Fruit fly (Drosophila melanogaster): ENCODE data around the gene CG34251.

The CG34251 gene

dm6 chr3L:17644906-17645244, 26.5 kb upstream of the CG34251 start, which contains the start of gene Pep (continued):
- no peak for TF ChIP-seq CG9139 (GFP tag; optimal IDR thresholded peaks at IDR 0.05)
- TF ChIP-seq spab (GFP tag; optimal IDR thresholded peaks at IDR 0.05) = no peak
- peak; percentile 50 for TF ChIP-seq lz (GFP tag; optimal IDR thresholded peaks at IDR 0.05)
- TF ChIP-seq CG8632 (GFP tag; optimal IDR thresholded peaks at IDR 0.05) = no peak
- TF ChIP-seq CG8119 (GFP tag; IDR thresholded peaks at IDR 0.05) = peak; percentile 18; the same call in 1 of the 3 replicates
- no peak for TF ChIP-seq CG11902 (GFP tag; optimal IDR thresholded peaks at IDR 0.05)
- TF ChIP-seq CG6276 (GFP tag; optimal IDR thresholded peaks at IDR 0.05) = no peak
- TF ChIP-seq Ets21C (GFP tag; optimal IDR thresholded peaks at IDR 0.05) = no peak
- peak; percentile 19 for TF ChIP-seq CG31627 (GFP tag; optimal IDR thresholded peaks at IDR 0.05)
- TF ChIP-seq CG10631 (GFP tag; optimal IDR thresholded peaks at IDR 0.05) = peak; percentile 5
- peak; percentile 51 for TF ChIP-seq vri (GFP tag; optimal IDR thresholded peaks at IDR 0.05)
- no peak for TF ChIP-seq acj6 (GFP tag; optimal IDR thresholded peaks at IDR 0.05)
- TF ChIP-seq Eip78C (GFP tag) = peak; percentile 81
- TF ChIP-seq Smox (GFP tag; optimal IDR thresholded peaks at IDR 0.05) = no peak
- no peak for TF ChIP-seq Gug (GFP tag; IDR thresholded peaks at IDR 0.05)
- no peak for TF ChIP-seq Hr38 (GFP tag; optimal IDR thresholded peaks at IDR 0.05)
- TF ChIP-seq CG6808 (GFP tag; optimal IDR thresholded peaks at IDR 0.05) = no peak
- peak; percentile 24 for TF ChIP-seq CG3032 (tag; optimal IDR thresholded peaks at IDR 0.05)
- TF ChIP-seq Eip75B (GFP tag; optimal IDR thresholded peaks at IDR 0.05) = peak; percentile 52
- no peak for TF ChIP-seq CG8319 (GFP tag; optimal IDR thresholded peaks at IDR 0.05)
- no peak for TF ChIP-seq Eip93F (GFP tag; optimal IDR thresholded peaks at IDR 0.05)
- no peak for TF ChIP-seq CG7368 (GFP tag; optimal IDR thresholded peaks at IDR 0.05)
- TF ChIP-seq Blimp-1 (GFP tag; optimal IDR thresholded peaks at IDR 0.05) = no peak
- peak; percentile 36 for TF ChIP-seq Sox102F (GFP tag; optimal IDR thresholded peaks at IDR 0.05)

dm6 chr3L:17646637-17647036, 24.8 kb upstream of the CG34251 start, which contains the start of gene CG43085:
TSS of gene CG43085 (minus strand) at chr3L:17646737.
- TF ChIP-seq Eip75B (GFP tag; optimal IDR thresholded peaks at IDR 0.05) = no peak
- no peak for TF ChIP-seq Sox14 (GFP tag; optimal IDR thresholded peaks at IDR 0.05)
- TF ChIP-seq CG1621 (tag; optimal IDR thresholded peaks at IDR 0.05) = no peak
- no peak for TF ChIP-seq CG32006 (GFP tag; optimal IDR thresholded peaks at IDR 0.05)
- no peak for TF ChIP-seq OdsH (GFP tag; optimal IDR thresholded peaks at IDR 0.05)
- TF ChIP-seq CG34406 (GFP tag; optimal IDR thresholded peaks at IDR 0.05) = no peak
- no peak for TF ChIP-seq Hr39 (GFP tag; optimal IDR thresholded peaks at IDR 0.05)
- TF ChIP-seq CG11294 (GFP tag; IDR thresholded peaks at IDR 0.05) = no peak
- no peak for TF ChIP-seq Eip93F (GFP tag; optimal IDR thresholded peaks at IDR 0.05)
- no peak for TF ChIP-seq esn (GFP tag; optimal IDR thresholded peaks at IDR 0.05)
- TF ChIP-seq CG16779 (tag; optimal IDR thresholded peaks at IDR 0.05) = no peak
- no peak for TF ChIP-seq vri (GFP tag; optimal IDR thresholded peaks at IDR 0.05)
- TF ChIP-seq CG31627 (GFP tag; optimal IDR thresholded peaks at IDR 0.05) = no peak

- no peak for TF ChIP-seq fd85E (GFP tag; optimal IDR thresholded peaks at IDR 0.05)
- TF ChIP-seq CG15336 (GFP tag; IDR thresholded peaks at IDR 0.05) = no peak
- TF ChIP-seq Sox14 (GFP tag; optimal IDR thresholded peaks at IDR 0.05) = no peak
- TF ChIP-seq cyc (GFP tag; optimal IDR thresholded peaks at IDR 0.05) = no peak
- TF ChIP-seq eg (GFP tag; IDR thresholded peaks at IDR 0.05) = no peak
- TF ChIP-seq CG10631 (GFP tag; optimal IDR thresholded peaks at IDR 0.05) = no peak
- no peak for TF ChIP-seq CG8119 (GFP tag; IDR thresholded peaks at IDR 0.05)
- TF ChIP-seq CG8319 (GFP tag; optimal IDR thresholded peaks at IDR 0.05) = no peak
Observed at dm6 chr3L:17647543-17647942, 23.9 kb upstream of the CG34251 start.
